Fruit fly (Drosophila melanogaster) whole organism, embryonic: ENCODE measurements around the gene E23.

ENCODE experiments used
- dpn ChIP-seq, 2 experiments: fragments of 200-800 bp; sonication (Bioruptor generic); optimal IDR thresholded peaks; 3 replicates each; lab custom pipeline; 2016; ENCODE audit warnings: missing biosample characterization in 2 of 2, missing genetic modification characterization in 2 of 2
- fru ChIP-seq: fragments of >200 bp; optimal IDR thresholded peaks from 2 replicates; lab custom pipeline; 2017
- psq ChIP-seq: fragments of 200-800 bp; sonication (Bioruptor generic); optimal IDR thresholded peaks from 2 replicates; lab custom pipeline; 2017; ENCODE audit warnings: missing biosample characterization, missing genetic modification characterization

DNA sequence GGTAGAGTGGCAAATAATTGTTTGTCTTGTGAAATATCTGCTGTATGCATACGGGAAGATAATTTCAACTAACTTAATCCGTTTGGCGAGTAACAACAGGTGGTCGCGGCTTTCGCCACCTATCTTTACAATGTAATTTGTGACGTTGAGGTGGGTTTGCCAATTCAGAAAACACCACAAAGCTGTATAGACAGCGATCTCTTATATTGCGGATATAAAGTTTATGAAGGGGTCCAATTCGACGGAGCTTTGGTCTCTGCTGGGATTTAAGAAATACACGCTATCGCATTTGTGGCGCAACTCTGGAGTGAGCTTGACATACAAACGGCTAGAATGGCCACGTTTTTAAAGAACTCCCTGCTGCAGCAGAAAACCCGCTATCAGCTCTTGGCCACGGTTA is 27.0 kb downstream of the E23 start, which contains the start of gene CG33282:
- TF ChIP-seq dpn (GFP tag; optimal IDR thresholded peaks at IDR 0.05; lab: Kevin White, UChicago) (no peak), psq (no peak), fru (lab: Kevin White, UChicago) (no peak)
